Fruit fly (Drosophila melanogaster): ENCODE data around the gene bowl.

bowl gene

dm6 chr2L:3778157-3779060, 6.9 kb downstream of the bowl start (continued):
- TF ChIP-seq pfk (GFP tag; optimal IDR thresholded peaks at IDR 0.05) (peak; percentile 47), twi (tag; optimal IDR thresholded peaks at IDR 0.05) (no peak), Pdp1 (GFP tag; optimal IDR thresholded peaks at IDR 0.05) (peak in 1 of 2 experiments; percentile 86), CG18476 (GFP tag; optimal IDR thresholded peaks at IDR 0.05) (no peak), CG4707 (GFP tag; optimal IDR thresholded peaks at IDR 0.05) (no peak), zf30C (GFP tag; optimal IDR thresholded peaks at IDR 0.05) (peak; percentile 25), H2.0 (GFP tag; IDR thresholded peaks at IDR 0.05) (no peak), Nf-YB (GFP tag; optimal IDR thresholded peaks at IDR 0.05) (no peak), CG17568 (GFP tag; optimal IDR thresholded peaks at IDR 0.05) (peak; percentile 21), CG16863 (GFP tag; optimal IDR thresholded peaks at IDR 0.05) (no peak), pan (optimal IDR thresholded peaks at IDR 0.05) (no peak), pan (GFP tag; optimal IDR thresholded peaks at IDR 0.05 in 1 of 2, IDR thresholded peaks at IDR 0.05 in 1 of 2) (peak in 1 of 2 experiments; percentile 4), HmgD (GFP tag; optimal IDR thresholded peaks at IDR 0.05) (no peak), CG2889 (GFP tag; IDR thresholded peaks at IDR 0.05) (no peak), CG8944 (GFP tag; optimal IDR thresholded peaks at IDR 0.05) (no peak), YL-1 (GFP tag; optimal IDR thresholded peaks at IDR 0.05) (no peak), GATAe (GFP tag; conservative IDR thresholded peaks at IDR 0.05) (peak; percentile 83), ftz-f1 (GFP tag; optimal IDR thresholded peaks at IDR 0.05) (no peak), exex (tag; optimal IDR thresholded peaks at IDR 0.05) (peak; percentile 82), CG30431 (GFP tag; optimal IDR thresholded peaks at IDR 0.05) (no peak), dmrt11E (tag; optimal IDR thresholded peaks at IDR 0.05) (peak; percentile 42), zfh2 (GFP tag; optimal IDR thresholded peaks at IDR 0.05) (no peak), CG11456 (GFP tag; IDR thresholded peaks at IDR 0.05) (no peak), CG7372 (GFP tag; IDR thresholded peaks at IDR 0.05) (no peak), wek (GFP tag; optimal IDR thresholded peaks at IDR 0.05) (no peak), Myb (GFP tag; optimal IDR thresholded peaks at IDR 0.05) (no peak), PHDP (tag; optimal IDR thresholded peaks at IDR 0.05) (peak; percentile 39), croc (GFP tag; conservative IDR thresholded peaks at IDR 0.05) (no peak), NK7.1 (GFP tag; optimal IDR thresholded peaks at IDR 0.05) (no peak), pzg (GFP tag; optimal IDR thresholded peaks at IDR 0.05) (no peak), CG10979 (tag; optimal IDR thresholded peaks at IDR 0.05) (peak; percentile 41), Med (GFP tag) (peak; percentile 89), CG30403 (GFP tag; optimal IDR thresholded peaks at IDR 0.05) (peak; percentile 3), abd-A (tag; optimal IDR thresholded peaks at IDR 0.05) (peak; percentile 78), tio (GFP tag; optimal IDR thresholded peaks at IDR 0.05) (no peak), CG4282 (GFP tag; optimal IDR thresholded peaks at IDR 0.05) (no peak), bbx (GFP tag; IDR thresholded peaks at IDR 0.05; ENCODE audit: partially characterized antibody) (no peak), CG18764 (GFP tag; optimal IDR thresholded peaks at IDR 0.05) (no peak), stc (GFP tag; IDR thresholded peaks at IDR 0.05) (no peak), bsh (GFP tag; optimal IDR thresholded peaks at IDR 0.05) (peak; percentile 42 to 75), sug (tag; optimal IDR thresholded peaks at IDR 0.05) (peak; percentile 60), ken (GFP tag; IDR thresholded peaks at IDR 0.05) (no peak), CG32767 (GFP tag; IDR thresholded peaks at IDR 0.05) (no peak), MBD-R2 (GFP tag; IDR thresholded peaks at IDR 0.05) (no peak), CG3838 (GFP tag; optimal IDR thresholded peaks at IDR 0.05) (no peak), CG15514 (GFP tag; optimal IDR thresholded peaks at IDR 0.05) (no peak), CG10366 (GFP tag; IDR thresholded peaks at IDR 0.05) (no peak), gsb-n (tag; optimal IDR thresholded peaks at IDR 0.05) (no peak), CG12659 (GFP tag; optimal IDR thresholded peaks at IDR 0.05) (no peak)

All from whole organism, embryonic.